Worm (Caenorhabditis elegans) whole organism, L1 larva: ENCODE data around the gene cec-3.

Source experiments
- C16A3.4 ChIP-seq: fragments of 150-350 bp; optimal IDR thresholded peaks from 2 replicates; lab custom pipeline; 2014; ENCODE audit warnings: missing biosample characterization, missing genetic modification characterization
- Y116A8C.19 ChIP-seq: sonication (generic microtip); optimal IDR thresholded peaks from 2 replicates; lab custom pipeline; 2016; ENCODE audit warnings: missing compliant biosample characterization, missing genetic modification characterization, borderline replicate concordance
- aha-1 ChIP-seq: fragments of 150-350 bp; optimal IDR thresholded peaks from 2 replicates; lab custom pipeline; 2014; ENCODE audit warnings: missing biosample characterization, missing genetic modification characterization
- alr-1 ChIP-seq: fragments of 200-800 bp; sonication (Bioruptor generic); optimal IDR thresholded peaks from 2 replicates; lab custom pipeline; 2018; ENCODE audit warnings: borderline replicate concordance, mild to moderate bottlenecking, missing genetic modification characterization, missing compliant biosample characterization
- ceh-8 ChIP-seq: fragments of 200-800 bp; sonication (Bioruptor generic); optimal IDR thresholded peaks from 2 replicates; lab custom pipeline; 2018; ENCODE audit warnings: mild to moderate bottlenecking, missing genetic modification characterization, moderate library complexity, missing compliant biosample characterization
- ceh-82 ChIP-seq, 3 experiments: fragments of 150-350 bp in 1 of 3; sonication (generic microtip) in 2 of 3; optimal IDR thresholded peaks; 2 replicates each; lab custom pipeline; 2014 to 2017; ENCODE audit warnings: missing biosample characterization in 3 of 3, missing genetic modification characterization in 3 of 3
- ceh-90 ChIP-seq: sonication (generic microtip); optimal IDR thresholded peaks from 2 replicates; lab custom pipeline; 2016; ENCODE audit warnings: missing genetic modification characterization, missing compliant biosample characterization
- ces-1 ChIP-seq: fragments of 150-350 bp; optimal IDR thresholded peaks from 2 replicates; lab custom pipeline; 2014; ENCODE audit warnings: missing biosample characterization, missing genetic modification reagents, missing genetic modification characterization
- dsc-1 ChIP-seq: sonication (generic microtip); optimal IDR thresholded peaks from 2 replicates; lab custom pipeline; 2016; ENCODE audit warnings: mild to moderate bottlenecking, missing genetic modification characterization, missing compliant biosample characterization
- efl-1 ChIP-seq, 4 experiments: fragments of 150-350 bp; optimal IDR thresholded peaks in 3 of 4; peaks in 1 of 4; 1 replicate in 1 of 4; 2 replicates in 3 of 4; lab custom pipeline; 2014; ENCODE audit warnings: missing biosample characterization in 2 of 4, missing genetic modification characterization in 2 of 4, missing genetic modification reagents in 2 of 4
- efl-3 ChIP-seq: fragments of 200-800 bp; sonication (Bioruptor generic); optimal IDR thresholded peaks from 2 replicates; lab custom pipeline; 2018; ENCODE audit warnings: mild to moderate bottlenecking, missing genetic modification characterization, missing compliant biosample characterization
- egl-27 ChIP-seq, 2 experiments: fragments of 150-350 bp in 1 of 2; sonication (generic microtip); optimal IDR thresholded peaks; 3 replicates each; lab custom pipeline; 2017 to 2018; ENCODE audit warnings: missing biosample characterization in 2 of 2, missing genetic modification characterization in 2 of 2, missing genetic modification reagents in 2 of 2
- elt-2 ChIP-seq: sonication (generic microtip); optimal IDR thresholded peaks from 2 replicates; lab custom pipeline; 2016; ENCODE audit warnings: missing genetic modification characterization, mild to moderate bottlenecking, inconsistent platforms, missing compliant biosample characterization, missing genetic modification reagents
- elt-3 ChIP-seq, 6 experiments: fragments of 150-350 bp in 1 of 6; sonication (generic microtip); optimal IDR thresholded peaks; 2 replicates each; lab custom pipeline; 2017 to 2018; ENCODE audit warnings: missing biosample characterization in 6 of 6, missing genetic modification characterization in 6 of 6, inconsistent platforms in 1 of 6
- fkh-4 ChIP-seq: sonication (generic microtip); optimal IDR thresholded peaks from 2 replicates; lab custom pipeline; 2016; ENCODE audit warnings: missing compliant biosample characterization, missing genetic modification characterization, borderline replicate concordance
- fos-1 ChIP-seq: fragments of 150-350 bp; optimal IDR thresholded peaks from 2 replicates; lab custom pipeline; 2014; ENCODE audit warnings: missing biosample characterization, missing genetic modification characterization
- hlh-17 ChIP-seq: fragments of 200-800 bp; sonication (Bioruptor generic); optimal IDR thresholded peaks from 2 replicates; lab custom pipeline; 2018; ENCODE audit warnings: missing genetic modification characterization, mild to moderate bottlenecking, missing compliant biosample characterization, moderate library complexity, borderline replicate concordance
- irx-1 ChIP-seq: sonication (generic microtip); optimal IDR thresholded peaks from 2 replicates; lab custom pipeline; 2016; ENCODE audit warnings: missing genetic modification characterization, missing compliant biosample characterization
- isw-1 ChIP-seq: fragments of 200-800 bp; sonication (Bioruptor generic); IDR thresholded peaks from 2 replicates; pipeline ENCODE4 v1.3.6; 2022; ENCODE audit warnings: missing genetic modification characterization, missing compliant biosample characterization
- lin-13 ChIP-seq: fragments of 150-350 bp; optimal IDR thresholded peaks from 2 replicates; lab custom pipeline; 2014; ENCODE audit warnings: missing biosample characterization, missing genetic modification reagents, missing genetic modification characterization
- lin-15B ChIP-seq: fragments of 150-350 bp; sonication (generic microtip); optimal IDR thresholded peaks from 3 replicates; lab custom pipeline; 2014; ENCODE audit warnings: missing biosample characterization, missing genetic modification characterization
- lin-35 ChIP-seq, 2 experiments: fragments of 150-350 bp; optimal IDR thresholded peaks; 2 replicates each; lab custom pipeline; 2014; ENCODE audit warnings: missing biosample characterization in 2 of 2, missing genetic modification characterization in 2 of 2, missing genetic modification reagents in 2 of 2
- lir-3 ChIP-seq: sonication (generic microtip); optimal IDR thresholded peaks from 2 replicates; lab custom pipeline; 2016; ENCODE audit warnings: mild to moderate bottlenecking, missing genetic modification characterization, moderate library complexity, missing compliant biosample characterization; ENCODE audit not compliant: poor library complexity
- mef-2 ChIP-seq: fragments of 150-350 bp; optimal IDR thresholded peaks from 2 replicates; lab custom pipeline; 2014; ENCODE audit warnings: missing biosample characterization, missing genetic modification characterization
- nhr-12 ChIP-seq: sonication (generic microtip); optimal IDR thresholded peaks from 2 replicates; lab custom pipeline; 2017; ENCODE audit warnings: missing biosample characterization, missing genetic modification characterization
- nhr-237 ChIP-seq: fragments of 150-350 bp; optimal IDR thresholded peaks from 2 replicates; lab custom pipeline; 2014; ENCODE audit warnings: missing biosample characterization, missing genetic modification characterization
- nhr-47 ChIP-seq: sonication (generic microtip); optimal IDR thresholded peaks from 2 replicates; lab custom pipeline; 2016; ENCODE audit warnings: mild to moderate bottlenecking, missing genetic modification characterization, moderate library complexity, missing compliant biosample characterization
- nhr-71 ChIP-seq: sonication (generic microtip); optimal IDR thresholded peaks from 2 replicates; lab custom pipeline; 2016; ENCODE audit warnings: mild to moderate bottlenecking, missing genetic modification characterization, moderate library complexity, missing compliant biosample characterization
- nhr-76 ChIP-seq: sonication (generic microtip); optimal IDR thresholded peaks from 2 replicates; lab custom pipeline; 2017; ENCODE audit warnings: missing biosample characterization, missing genetic modification characterization
- nhr-84 ChIP-seq: sonication (generic microtip); optimal IDR thresholded peaks from 2 replicates; lab custom pipeline; 2017; ENCODE audit warnings: missing biosample characterization, missing genetic modification characterization
- nhr-90 ChIP-seq: sonication (generic microtip); optimal IDR thresholded peaks from 2 replicates; lab custom pipeline; 2016; ENCODE audit warnings: mild to moderate bottlenecking, missing genetic modification characterization, missing compliant biosample characterization; ENCODE audit not compliant: poor library complexity
- pag-3 ChIP-seq: sonication (generic microtip); optimal IDR thresholded peaks from 2 replicates; lab custom pipeline; 2017; ENCODE audit warnings: missing genetic modification characterization, mild to moderate bottlenecking, missing compliant biosample characterization, antibody characterized with exemption, borderline replicate concordance; ENCODE audit not compliant: insufficient read depth
- pqm-1 ChIP-seq: sonication (generic microtip); optimal IDR thresholded peaks from 3 replicates; lab custom pipeline; 2017; ENCODE audit warnings: missing biosample characterization, missing genetic modification characterization
- skn-1 ChIP-seq: fragments of 150-350 bp; optimal IDR thresholded peaks from 2 replicates; lab custom pipeline; 2014; ENCODE audit warnings: missing biosample characterization, missing genetic modification characterization
- snpc-4 ChIP-seq: fragments of 150-350 bp; optimal IDR thresholded peaks from 2 replicates; lab custom pipeline; 2014; ENCODE audit warnings: missing biosample characterization, missing genetic modification characterization
- sptf-1 ChIP-seq: fragments of 150-350 bp; optimal IDR thresholded peaks from 2 replicates; lab custom pipeline; 2014; ENCODE audit warnings: missing biosample characterization, missing genetic modification characterization
- swsn-7 ChIP-seq: sonication (generic microtip); optimal IDR thresholded peaks from 2 replicates; lab custom pipeline; 2016; ENCODE audit warnings: missing genetic modification characterization, missing compliant biosample characterization
- tlp-1 ChIP-seq: fragments of 150-350 bp; optimal IDR thresholded peaks from 2 replicates; lab custom pipeline; 2014; ENCODE audit warnings: missing biosample characterization, missing genetic modification characterization
- unc-130 ChIP-seq: fragments of 150-350 bp; optimal IDR thresholded peaks from 2 replicates; lab custom pipeline; 2017; ENCODE audit warnings: missing biosample characterization, missing genetic modification characterization, inconsistent platforms
- unc-86 ChIP-seq: sonication (generic microtip); optimal IDR thresholded peaks from 2 replicates; lab custom pipeline; 2016; ENCODE audit warnings: missing genetic modification characterization, missing compliant biosample characterization
- unc-98 ChIP-seq: fragments of 200-800 bp; sonication (Bioruptor generic); IDR thresholded peaks from 2 replicates; pipeline ENCODE4 v1.3.6; 2022; ENCODE audit warnings: missing genetic modification characterization, missing compliant biosample characterization
- zip-4 ChIP-seq: fragments of 200-800 bp; sonication (Bioruptor generic); optimal IDR thresholded peaks from 2 replicates; lab custom pipeline; 2018; ENCODE audit warnings: mild to moderate bottlenecking, missing genetic modification characterization, moderate library complexity, missing compliant biosample characterization
- ztf-11 ChIP-seq, 2 experiments: sonication (generic microtip); optimal IDR thresholded peaks; 2 replicates each; lab custom pipeline; 2016 to 2017; ENCODE audit warnings: missing genetic modification characterization in 2 of 2, missing biosample characterization in 1 of 2, missing compliant biosample characterization in 1 of 2

cec-3 gene

DNA sequence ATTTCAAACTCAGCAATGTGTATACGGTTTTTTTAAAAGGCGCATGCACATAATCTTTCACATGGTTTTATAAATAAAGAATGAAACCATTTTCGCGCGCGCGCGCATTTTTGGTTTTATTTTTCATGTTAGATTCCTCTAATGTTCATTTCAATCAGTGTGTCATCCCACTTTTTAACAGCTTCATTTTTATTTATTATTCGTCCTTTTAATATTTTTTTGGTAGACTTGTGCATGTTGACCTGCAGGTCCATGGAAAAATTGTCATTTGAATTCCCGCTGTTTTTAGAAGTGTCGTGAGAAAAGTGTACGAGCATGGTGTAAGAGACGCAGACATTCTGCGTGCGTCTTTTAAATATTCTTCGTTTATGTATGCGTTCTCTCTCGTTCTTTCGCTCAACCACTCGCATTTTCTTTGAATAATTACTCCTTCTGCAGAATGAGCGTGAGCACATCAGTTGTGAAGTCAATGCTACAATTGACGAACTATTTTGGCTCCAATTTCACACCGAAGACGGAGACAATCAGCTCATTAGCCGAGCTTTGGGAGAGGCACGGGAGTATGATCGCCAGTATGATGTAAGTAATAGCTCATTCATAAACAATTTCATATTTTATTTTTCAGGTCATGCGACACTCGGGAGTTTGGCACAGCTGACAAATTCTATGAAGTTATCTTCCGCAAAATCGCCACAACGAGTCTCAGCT, 3.0 kb upstream of the cec-3 start, which contains the start of gene lin-5 (continued):
- TF ChIP-seq nhr-237 (tag; lab: Kevin White, UChicago) (no peak), pag-3 (no peak), aha-1 (no peak), ces-1 (GFP tag; lab: Kevin White, UChicago) (no peak), snpc-4 (tag; lab: Kevin White, UChicago) (no peak), nhr-71 (peak; percentile 58), ztf-11 (tag; optimal IDR thresholded peaks at IDR 0.05; lab: Kevin White, UChicago) (no peak), elt-3 (tag; optimal IDR thresholded peaks at IDR 0.05; lab: Kevin White, UChicago) (no peak), fos-1 (tag; lab: Kevin White, UChicago) (no peak), efl-3 (no peak), unc-98 (GFP tag; lab: Robert Waterston, UW) (no peak), pqm-1 (tag; lab: Kevin White, UChicago) (no peak), C16A3.4 (tag; lab: Kevin White, UChicago) (no peak), nhr-47 (peak; percentile 46), egl-27 (tag; optimal IDR thresholded peaks at IDR 0.05; lab: Kevin White, UChicago) (no peak), elt-2 (tag; lab: Kevin White, UChicago) (no peak), sptf-1 (no peak), ceh-8 (GFP tag; lab: Kevin White, UChicago) (no peak), Y116A8C.19 (tag; lab: Kevin White, UChicago) (no peak), fkh-4 (no peak), lin-35 (GFP tag; optimal IDR thresholded peaks at IDR 0.05; lab: Kevin White, UChicago) (peak; percentile 93 to 94), lin-13 (GFP tag; lab: Kevin White, UChicago) (no peak), nhr-84 (tag; lab: Kevin White, UChicago) (no peak), dsc-1 (no peak), tlp-1 (tag; lab: Kevin White, UChicago) (no peak), alr-1 (tag; lab: Kevin White, UChicago) (peak; percentile 16), swsn-7 (tag; lab: Kevin White, UChicago) (peak; percentile 50), irx-1 (no peak), lin-15B (tag; lab: Kevin White, UChicago) (peak; percentile 43), unc-130 (tag; lab: Kevin White, UChicago) (no peak), isw-1 (GFP tag; lab: Robert Waterston, UW) (no peak), mef-2 (no peak)

DNA sequence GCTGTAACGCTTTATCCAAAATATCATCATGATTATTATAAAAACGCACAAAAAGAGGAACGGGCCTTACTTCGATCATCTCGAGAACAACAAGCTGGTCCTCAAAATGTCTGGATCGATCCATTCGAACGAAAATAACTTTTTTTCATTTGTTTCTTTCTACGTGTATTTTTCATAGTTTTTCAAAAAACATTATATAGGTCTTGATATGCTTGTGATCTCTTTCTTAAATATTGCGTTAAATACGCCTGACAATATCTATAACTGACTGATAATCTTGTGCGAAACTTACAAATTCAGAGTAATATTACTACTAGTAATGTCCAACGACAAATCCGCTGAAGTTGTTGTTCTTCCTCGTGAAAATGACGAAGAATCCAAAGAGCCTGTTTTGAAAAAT, 701 bp upstream of the cec-3 start, which contains the start of gene sds-22:
Gene sds-22, plus strand, starts transcription at position 301 of the 400 bp plus-strand sequence.
- TF ChIP-seq unc-86 (tag; lab: Kevin White, UChicago) (no peak), efl-1 (optimal IDR thresholded peaks at IDR 0.05; lab: Kevin White, UChicago) (no peak), efl-1 (GFP tag; optimal IDR thresholded peaks at IDR 0.05 in 1 of 2; lab: Kevin White, UChicago) (peak in 1 of 2 experiments; percentile 83), elt-3 (tag; optimal IDR thresholded peaks at IDR 0.05; lab: Kevin White, UChicago) (no peak)

ce11 chrII:7855619-7856018, 1.8 kb downstream of the cec-3 start, which contains the start of gene mdmh-35:
Gene mdmh-35 (minus strand): TSS chrII:7855719.
- TF ChIP-seq ceh-8 (GFP tag; lab: Kevin White, UChicago) (no peak), ceh-90 (tag; lab: Kevin White, UChicago) (no peak), nhr-90 (no peak)

DNA sequence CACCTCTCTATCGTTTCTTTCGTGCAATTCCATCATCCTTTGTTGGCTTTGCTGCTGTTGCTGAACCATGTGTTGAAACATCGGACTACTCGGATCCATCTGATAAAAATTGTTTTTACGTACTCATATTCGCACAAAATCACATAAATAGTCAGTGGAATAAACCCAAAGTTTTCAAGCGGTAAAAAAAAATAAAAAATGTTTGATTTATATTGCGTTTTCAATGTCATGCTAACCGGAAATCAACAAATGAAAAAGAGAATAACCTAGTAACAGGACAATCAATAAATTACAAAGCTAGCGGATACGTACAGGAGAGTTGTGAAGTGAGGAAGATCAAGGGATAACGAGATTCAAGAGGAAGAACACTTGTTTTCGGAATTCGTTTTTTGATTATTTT, 2.5 kb downstream of the cec-3 start, which contains the start of gene mdt-10:
Gene mdt-10, minus strand, starts transcription at position 101 of the 400 bp plus-strand sequence.
- TF ChIP-seq C16A3.4 (tag; lab: Kevin White, UChicago) (no peak), hlh-17 (GFP tag; lab: Kevin White, UChicago) (no peak), nhr-76 (tag; lab: Kevin White, UChicago) (no peak), zip-4 (no peak), ceh-82 (tag; optimal IDR thresholded peaks at IDR 0.05; lab: Kevin White, UChicago) (no peak), nhr-12 (no peak), skn-1 (tag; lab: Kevin White, UChicago) (no peak), nhr-84 (tag; lab: Kevin White, UChicago) (no peak), efl-1 (optimal IDR thresholded peaks at IDR 0.05; lab: Kevin White, UChicago) (no peak), efl-1 (GFP tag; optimal IDR thresholded peaks at IDR 0.05 in 1 of 2; lab: Kevin White, UChicago) (no peak), lir-3 (no peak)
